Fruit fly (Drosophila melanogaster): ENCODE data around the gene CG31437.

DNA sequence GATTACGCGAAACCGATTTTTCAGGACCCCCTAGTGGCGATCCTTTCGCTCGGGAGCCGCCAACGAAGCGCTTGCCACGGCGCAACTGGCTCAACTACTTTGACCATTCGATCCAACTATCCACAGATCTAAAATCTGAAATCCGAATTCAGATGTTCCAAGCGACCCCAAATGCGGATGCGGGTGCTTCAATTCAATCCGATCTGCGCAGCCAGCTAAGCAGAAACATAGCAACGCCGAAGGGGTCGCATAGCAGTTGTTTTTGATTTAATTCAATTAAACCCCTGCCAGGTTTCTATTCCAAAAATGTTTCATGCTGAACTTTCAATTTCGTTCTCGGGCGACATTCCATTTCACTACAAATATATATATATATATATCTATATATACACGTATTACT, 819 bp upstream of the CG31437 start, which contains the start of gene alrm:
- TF ChIP-seq Sin3A (optimal IDR thresholded peaks at IDR 0.05) = no peak
- no peak for TF ChIP-seq ttk (optimal IDR thresholded peaks at IDR 0.05)
- TF ChIP-seq insv (optimal IDR thresholded peaks at IDR 0.05) = no peak
- TF ChIP-seq Myc (optimal IDR thresholded peaks at IDR 0.05) = no peak
- TF ChIP-seq h (optimal IDR thresholded peaks at IDR 0.05) = no peak
- no peak for TF ChIP-seq psq (optimal IDR thresholded peaks at IDR 0.05)
